Fruit fly (Drosophila melanogaster): ENCODE data around the gene CG6282.

The CG6282 gene

DNA sequence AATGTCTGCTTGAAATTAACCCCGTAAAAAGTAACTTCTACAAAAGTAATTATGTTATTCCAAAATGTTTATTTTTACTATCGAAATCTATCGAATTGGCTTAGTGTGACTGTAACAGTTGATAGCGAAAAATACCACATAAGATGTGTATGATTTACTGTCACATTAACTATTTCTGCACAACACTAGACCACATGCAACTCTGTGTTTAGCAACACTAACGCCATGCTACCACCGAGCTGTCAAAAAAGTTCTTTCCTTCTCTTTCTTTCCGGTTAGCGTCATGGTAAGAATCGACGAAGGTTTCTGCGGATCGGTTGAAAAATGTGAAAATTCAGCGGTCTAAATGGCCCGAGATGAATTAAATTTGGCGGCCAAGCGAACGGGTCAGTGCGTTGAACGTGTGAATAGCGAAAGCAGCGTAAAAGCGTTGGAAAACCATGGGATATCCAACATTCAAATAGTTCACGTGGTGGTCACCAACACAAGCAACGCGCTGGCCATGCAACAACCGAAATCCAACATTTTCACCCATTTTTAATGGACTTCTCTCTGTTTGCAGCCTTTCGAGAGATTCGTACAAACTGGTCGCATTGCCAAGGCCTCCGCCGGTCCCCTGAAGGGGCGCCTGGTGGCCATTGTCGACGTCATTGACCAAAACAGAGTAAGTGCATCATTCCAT is 3.6 kb upstream of the CG6282 start, which contains the start of the genes Nelf-E and RpL14 (continued):
- TF ChIP-seq stc (GFP tag; IDR thresholded peaks at IDR 0.05) (peak; percentile 92), kay (GFP tag; optimal IDR thresholded peaks at IDR 0.05) (no peak), CG4617 (GFP tag; optimal IDR thresholded peaks at IDR 0.05; ENCODE audit: borderline replicate concordance) (peak; percentile 95), exex (tag; optimal IDR thresholded peaks at IDR 0.05) (peak; percentile 77), fru (optimal IDR thresholded peaks at IDR 0.05) (no peak), CG13624 (GFP tag; optimal IDR thresholded peaks at IDR 0.05) (peak; percentile 98), peb (GFP tag; IDR thresholded peaks at IDR 0.05) (peak; percentile 76; the same call in 1 of the 2 replicates), Mad (GFP tag; optimal IDR thresholded peaks at IDR 0.05) (peak; percentile 96), ab (GFP tag; optimal IDR thresholded peaks at IDR 0.05) (peak; percentile 40), Mrtf (GFP tag; IDR thresholded peaks at IDR 0.05) (peak; percentile 79), Kr (GFP tag; optimal IDR thresholded peaks at IDR 0.05) (peak; percentile 86), CG42726 (GFP tag; IDR thresholded peaks at IDR 0.05; ENCODE audit: partially characterized antibody) (0 out of 2 replicates have a peak, but pooled peaks have one; percentile 57), lilli (GFP tag; optimal IDR thresholded peaks at IDR 0.05) (peak; percentile 91), CG7372 (GFP tag; IDR thresholded peaks at IDR 0.05) (peak; percentile 91), B-H1 (GFP tag; IDR thresholded peaks at IDR 0.05) (peak; percentile 81), CG11695 (GFP tag; IDR thresholded peaks at IDR 0.05) (peak; percentile 82), CG32767 (GFP tag; IDR thresholded peaks at IDR 0.05) (peak; percentile 73; the same call in 1 of the 2 replicates), br (optimal IDR thresholded peaks at IDR 0.05) (no peak), aop (GFP tag; IDR thresholded peaks at IDR 0.05) (no peak; the same call in 1 of the 2 replicates), CG8089 (GFP tag; optimal IDR thresholded peaks at IDR 0.05) (peak; percentile 96), CG9797 (GFP tag; optimal IDR thresholded peaks at IDR 0.05) (peak; percentile 99), ATbp (GFP tag; optimal IDR thresholded peaks at IDR 0.05) (peak; percentile 94), Spps (tag; optimal IDR thresholded peaks at IDR 0.05) (peak; percentile 81), CG13287 (GFP tag; IDR thresholded peaks at IDR 0.05; ENCODE audit: partially characterized antibody) (peak; percentile 66; the same call in 1 of the 2 replicates), CkIIα-i1 (GFP tag; IDR thresholded peaks at IDR 0.05) (0 out of 2 replicates have a peak, but pooled peaks have one; percentile 29), usp (GFP tag; optimal IDR thresholded peaks at IDR 0.05) (no peak), CG7556 (GFP tag; optimal IDR thresholded peaks at IDR 0.05) (peak; percentile 89), CG7928 (GFP tag; optimal IDR thresholded peaks at IDR 0.05) (peak; percentile 76), z (GFP tag; IDR thresholded peaks at IDR 0.05) (peak; percentile 68; the same call in 2 of the 3 replicates), fd102C (GFP tag; optimal IDR thresholded peaks at IDR 0.05) (peak; percentile 90), btn (GFP tag; optimal IDR thresholded peaks at IDR 0.05) (peak; percentile 93), CG4424 (GFP tag; optimal IDR thresholded peaks at IDR 0.05) (peak; percentile 92), CG14710 (tag; optimal IDR thresholded peaks at IDR 0.05) (peak; percentile 96), gsb (GFP tag; IDR thresholded peaks at IDR 0.05) (peak; percentile 82), CG7987 (GFP tag; optimal IDR thresholded peaks at IDR 0.05) (peak; percentile 99), ap (GFP tag; IDR thresholded peaks at IDR 0.05) (peak; percentile 89), NfI (GFP tag; optimal IDR thresholded peaks at IDR 0.05) (peak; percentile 98), CG10565 (GFP tag; optimal IDR thresholded peaks at IDR 0.05) (peak; percentile 70), lov (optimal IDR thresholded peaks at IDR 0.05) (no peak), lov (GFP tag; IDR thresholded peaks at IDR 0.05) (peak; percentile 97), Rfx (GFP tag; IDR thresholded peaks at IDR 0.05) (peak; percentile 98), CG8359 (GFP tag; optimal IDR thresholded peaks at IDR 0.05; ENCODE audit: borderline replicate concordance) (peak; percentile 87), unc-4 (GFP tag; IDR thresholded peaks at IDR 0.05; ENCODE audit: partially characterized antibody) (peak; percentile 62), fd64A (GFP tag; optimal IDR thresholded peaks at IDR 0.05) (peak; percentile 95), ftz-f1 (GFP tag; optimal IDR thresholded peaks at IDR 0.05) (peak; percentile 89)

All from whole organism, embryonic.